Worm (Caenorhabditis elegans) whole organism, mixed stage, embryonic: ENCODE data around the gene daao-1.
A peak's percentile ranks its signal among the peaks of the same experiment; 100 is the strongest.

Experiments
- bed-3 ChIP-seq: fragments of 200-800 bp; sonication (Bioruptor generic); optimal IDR thresholded peaks from 3 replicates; lab custom pipeline; 2018; ENCODE audit warnings: mild to moderate bottlenecking, missing genetic modification characterization, moderate library complexity, missing compliant biosample characterization
- blmp-1 ChIP-seq: fragments of 150-350 bp; optimal IDR thresholded peaks from 2 replicates; lab custom pipeline; 2014; ENCODE audit warnings: missing biosample characterization, missing genetic modification characterization
- ceh-39 ChIP-seq: fragments of 150-350 bp; optimal IDR thresholded peaks from 2 replicates; lab custom pipeline; 2014; ENCODE audit warnings: missing biosample characterization, missing genetic modification characterization
- ceh-43 ChIP-seq: fragments of 200-800 bp; sonication (Bioruptor generic); optimal IDR thresholded peaks from 2 replicates; lab custom pipeline; 2018; ENCODE audit warnings: mild to moderate bottlenecking, missing genetic modification characterization, moderate library complexity, missing compliant biosample characterization
- ceh-83 ChIP-seq: fragments of 200-800 bp; sonication (Bioruptor generic); optimal IDR thresholded peaks from 2 replicates; lab custom pipeline; 2018; ENCODE audit warnings: mild to moderate bottlenecking, missing genetic modification characterization, missing compliant biosample characterization
- ces-1 ChIP-seq: fragments of 150-350 bp; optimal IDR thresholded peaks from 2 replicates; lab custom pipeline; 2014; ENCODE audit warnings: missing biosample characterization, missing genetic modification reagents, missing genetic modification characterization
- cnd-1 ChIP-seq: fragments of 200-800 bp; sonication (Bioruptor generic); optimal IDR thresholded peaks from 2 replicates; lab custom pipeline; 2018; ENCODE audit warnings: mild to moderate bottlenecking, missing genetic modification characterization, missing compliant biosample characterization
- hlh-1 ChIP-seq: fragments of 150-350 bp; optimal IDR thresholded peaks from 2 replicates; lab custom pipeline; 2014; ENCODE audit warnings: missing biosample characterization, missing genetic modification reagents, missing genetic modification characterization
- lin-13 ChIP-seq: fragments of 150-350 bp; optimal IDR thresholded peaks from 2 replicates; lab custom pipeline; 2014; ENCODE audit warnings: missing biosample characterization, missing genetic modification characterization
- lin-32 ChIP-seq: fragments of 200-800 bp; sonication (Bioruptor generic); optimal IDR thresholded peaks from 2 replicates; lab custom pipeline; 2018; ENCODE audit warnings: mild to moderate bottlenecking, missing genetic modification characterization, missing compliant biosample characterization
- lsy-2 ChIP-seq: fragments of 150-350 bp; optimal IDR thresholded peaks from 2 replicates; lab custom pipeline; 2014; ENCODE audit warnings: missing biosample characterization, missing genetic modification characterization
- mep-1 ChIP-seq: fragments of 150-350 bp; optimal IDR thresholded peaks from 2 replicates; lab custom pipeline; 2017; ENCODE audit warnings: missing biosample characterization, missing genetic modification reagents, missing genetic modification characterization, inconsistent platforms
- nhr-2 ChIP-seq: fragments of 150-350 bp; optimal IDR thresholded peaks from 2 replicates; lab custom pipeline; 2014; ENCODE audit warnings: missing biosample characterization, missing genetic modification characterization
- pha-4 ChIP-seq: fragments of 150-350 bp; optimal IDR thresholded peaks from 2 replicates; lab custom pipeline; 2018; ENCODE audit warnings: missing biosample characterization, missing genetic modification reagents, missing genetic modification characterization
- sem-2 ChIP-seq: fragments of 200-800 bp; sonication (Bioruptor generic); optimal IDR thresholded peaks from 2 replicates; lab custom pipeline; 2018; ENCODE audit warnings: mild to moderate bottlenecking, missing genetic modification characterization, missing compliant biosample characterization
- snpc-4 ChIP-seq: fragments of 150-350 bp; optimal IDR thresholded peaks from 2 replicates; lab custom pipeline; 2014; ENCODE audit warnings: missing biosample characterization, missing genetic modification characterization
- unc-120 ChIP-seq: sonication (generic microtip); optimal IDR thresholded peaks from 2 replicates; lab custom pipeline; 2017; ENCODE audit warnings: missing genetic modification characterization, missing compliant biosample characterization; ENCODE audit not compliant: poor library complexity, severe bottlenecking
- unc-39 ChIP-seq: fragments of 150-350 bp; optimal IDR thresholded peaks from 2 replicates; lab custom pipeline; 2014; ENCODE audit warnings: missing biosample characterization, missing genetic modification characterization
- unc-62 ChIP-seq: fragments of 150-350 bp; optimal IDR thresholded peaks from 2 replicates; lab custom pipeline; 2014; ENCODE audit warnings: missing biosample characterization, missing genetic modification reagents, missing genetic modification characterization
- zip-8 ChIP-seq: fragments of 150-350 bp; optimal IDR thresholded peaks from 2 replicates; lab custom pipeline; 2014; ENCODE audit warnings: missing biosample characterization, missing genetic modification characterization

The daao-1 gene

ce11 chrIV:2658733-2659132 is 44.7 kb downstream of the daao-1 start:
- TF ChIP-seq unc-39 (tag; lab: Kevin White, UChicago) = no peak
- TF ChIP-seq cnd-1 (tag; lab: Kevin White, UChicago) = no peak
- TF ChIP-seq, all 35 proteins: peak for 0

DNA sequence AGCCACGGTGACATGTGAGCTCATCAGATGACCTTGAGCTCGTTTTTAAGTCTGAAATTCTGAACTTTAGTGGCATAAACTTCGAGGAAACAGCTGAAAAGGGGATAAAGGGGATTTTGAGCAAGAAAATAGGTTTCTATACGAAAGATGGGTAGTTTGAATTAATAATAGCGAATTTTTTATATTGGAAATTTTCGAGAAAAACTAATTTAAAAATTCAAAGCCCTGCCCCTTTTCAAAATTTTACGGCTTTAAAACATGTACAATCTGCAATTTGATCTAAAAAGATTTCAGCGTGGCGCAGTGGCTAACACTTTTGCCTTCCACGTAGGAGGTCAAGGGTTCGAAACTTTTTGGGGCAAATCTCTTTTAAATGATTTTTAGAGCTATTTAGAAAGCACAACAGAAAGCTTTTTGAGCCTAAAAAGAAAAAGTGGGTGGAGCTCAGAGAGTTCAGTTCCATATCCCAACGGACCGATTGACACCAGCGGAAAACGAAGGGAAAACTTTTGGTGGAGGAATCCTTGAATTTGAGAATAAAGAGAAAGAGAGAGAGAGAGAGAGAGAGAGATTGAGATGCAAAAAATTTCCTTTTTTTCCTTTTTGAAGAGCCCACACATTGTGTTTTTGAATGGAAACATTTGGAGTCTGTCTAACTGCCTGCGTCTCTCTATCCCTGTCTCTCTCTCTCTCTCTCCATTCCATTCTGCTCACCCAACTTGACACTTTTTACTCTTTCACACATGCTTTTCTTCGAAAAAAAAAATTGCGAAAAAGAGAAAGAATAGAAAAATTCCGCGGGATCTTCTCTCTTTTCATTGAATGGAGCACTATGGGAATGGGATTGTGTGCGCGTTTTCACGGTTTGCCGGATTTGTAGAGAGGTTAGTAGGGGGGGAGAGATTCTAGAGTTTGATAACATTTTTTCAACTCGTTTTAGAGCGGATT is 50.2 kb downstream of the daao-1 start, which contains the start of gene Y69A2AR.31:
Y69A2AR.31 (minus strand) TSS at position 51 of the 948 bp plus-strand sequence.
- TF ChIP-seq lsy-2 (tag; lab: Kevin White, UChicago) = no peak
- peak; percentile 14 for TF ChIP-seq ces-1 (GFP tag; lab: Kevin White, UChicago)
- no peak for TF ChIP-seq ceh-83 (GFP tag; lab: Kevin White, UChicago)
- TF ChIP-seq, all 35 proteins: peak for 1

DNA sequence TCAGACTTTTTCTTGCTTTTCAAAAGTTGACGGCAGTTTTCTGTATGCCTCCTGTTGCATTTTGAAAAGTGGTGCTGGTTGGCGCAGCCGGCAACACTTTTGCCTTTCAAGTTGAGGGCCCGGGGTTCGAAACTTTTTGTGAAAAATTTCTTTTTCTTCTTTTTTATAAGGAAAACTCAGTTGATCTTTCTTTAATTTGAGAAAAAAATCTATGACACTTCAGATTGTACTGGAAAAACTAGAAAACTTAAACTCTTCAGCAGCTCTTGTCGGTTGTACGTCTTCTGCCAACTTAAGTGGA is 50.9 kb downstream of the daao-1 start:
- TF ChIP-seq blmp-1 (no peak), ceh-43 (GFP tag; lab: Kevin White, UChicago) (no peak), sem-2 (GFP tag; lab: Kevin White, UChicago) (no peak), lin-32 (no peak), unc-62 (GFP tag; lab: Kevin White, UChicago) (no peak), snpc-4 (tag; lab: Kevin White, UChicago) (no peak), lsy-2 (tag; lab: Kevin White, UChicago) (no peak), zip-8 (tag; lab: Kevin White, UChicago) (no peak), bed-3 (GFP tag; lab: Kevin White, UChicago) (no peak), hlh-1 (tag; lab: Kevin White, UChicago) (no peak)

DNA sequence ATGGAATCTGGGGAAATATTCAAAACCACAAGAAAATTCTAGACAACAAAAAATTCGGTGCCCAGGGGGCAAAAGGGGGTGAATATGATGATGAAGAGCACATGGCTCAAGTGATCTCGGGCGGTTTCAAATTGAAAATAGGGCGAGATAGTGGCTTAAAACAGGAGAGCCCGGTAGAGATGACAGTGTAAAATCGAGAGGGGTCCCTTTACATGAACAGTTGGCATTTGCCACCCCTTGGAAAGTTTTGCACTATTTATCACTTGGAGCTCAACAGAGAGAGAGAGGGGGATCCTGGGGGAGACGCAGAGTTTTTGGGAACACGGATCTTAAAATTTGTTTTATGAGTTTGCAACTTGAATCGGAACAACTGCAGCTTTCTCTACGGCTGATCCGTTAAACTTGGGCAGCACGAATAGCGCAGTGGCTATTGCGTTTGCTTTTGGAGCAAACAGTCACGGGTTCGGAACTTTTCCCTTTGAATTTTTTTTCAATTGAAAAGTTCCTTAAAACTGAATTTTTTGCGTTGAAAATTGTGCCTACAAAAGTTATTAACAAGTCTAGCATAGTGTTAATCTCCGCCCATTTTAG is 51.5 kb downstream of the daao-1 start:
- TF ChIP-seq unc-62 (GFP tag; lab: Kevin White, UChicago) = peak; percentile 38
- TF ChIP-seq hlh-1 (tag; lab: Kevin White, UChicago) = peak; percentile 97
- no peak for TF ChIP-seq unc-39 (tag; lab: Kevin White, UChicago)
- TF ChIP-seq unc-120 = peak; percentile 84
- no peak for TF ChIP-seq lin-13 (tag; lab: Kevin White, UChicago)

DNA sequence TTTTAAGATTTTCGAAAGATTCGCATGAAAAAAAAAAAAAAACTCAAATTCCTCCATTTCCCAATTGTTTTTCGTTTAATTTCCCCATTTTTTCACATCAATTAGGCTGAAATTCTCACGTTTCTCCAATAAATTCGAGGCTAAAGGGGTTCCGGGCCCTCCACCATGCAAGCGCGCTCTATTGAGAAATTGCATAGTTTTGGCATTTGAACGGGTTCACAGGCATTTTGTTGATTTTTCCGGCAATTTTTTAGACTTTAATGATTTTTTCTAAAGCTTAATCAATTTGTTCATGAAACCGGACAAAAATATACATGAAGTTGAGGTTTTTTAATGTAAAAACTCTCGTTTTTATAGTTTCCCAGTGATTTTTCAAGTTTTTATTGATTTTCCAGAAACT is 52.1 kb downstream of the daao-1 start:
- TF ChIP-seq nhr-2 (tag; lab: Kevin White, UChicago) = no peak
- peak; percentile 58 for TF ChIP-seq mep-1 (tag; lab: Kevin White, UChicago)
- TF ChIP-seq, all 35 proteins: peak for 1

- TF ChIP-seq ces-1 (GFP tag; lab: Kevin White, UChicago) (peak; percentile 2), unc-120 (no peak), pha-4 (tag; lab: Kevin White, UChicago) (no peak), ceh-39 (no peak), sem-2 (GFP tag; lab: Kevin White, UChicago) (no peak), unc-39 (tag; lab: Kevin White, UChicago) (no peak), lsy-2 (tag; lab: Kevin White, UChicago) (peak; percentile 93), ceh-83 (GFP tag; lab: Kevin White, UChicago) (no peak)
Measured at ce11 chrIV:2666586-2667100, 52.6 kb downstream of the daao-1 start, which contains the start of gene Y69A2AR.1. TSS of gene Y69A2AR.1 (plus strand) at chrIV:2667050.
